Fruit fly (Drosophila melanogaster): ENCODE measurements around the gene Abcd3.

Abcd3 gene

DNA sequence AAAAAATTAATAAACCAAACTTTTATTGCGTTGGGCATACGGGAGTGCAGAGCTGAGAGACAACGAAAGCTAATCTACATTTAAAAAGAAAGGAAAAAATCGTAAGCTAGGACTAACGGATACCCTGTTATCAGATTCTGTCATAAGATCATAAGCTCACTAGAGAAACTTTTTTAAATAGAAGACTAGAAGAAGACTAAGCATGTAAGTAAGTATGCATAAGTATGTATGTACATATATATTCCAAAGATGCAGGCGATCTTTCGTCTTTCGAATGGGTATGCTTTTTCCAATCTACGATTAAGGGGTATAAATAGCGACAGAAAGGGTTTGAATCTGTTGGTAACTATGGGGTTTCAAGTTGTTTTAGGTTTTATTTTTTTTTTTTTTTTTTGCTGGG is 34.3 kb downstream of the Abcd3 start (continued):
- TF ChIP-seq CG17829 (tag; optimal IDR thresholded peaks at IDR 0.05) (no peak), CG10274 (GFP tag; optimal IDR thresholded peaks at IDR 0.05) (no peak), Oaz (GFP tag; IDR thresholded peaks at IDR 0.05) (no peak), Ets65A (GFP tag) (no peak), her (GFP tag; optimal IDR thresholded peaks at IDR 0.05) (no peak), CG7786 (GFP tag; optimal IDR thresholded peaks at IDR 0.05) (peak; percentile 12), CG13287 (GFP tag; IDR thresholded peaks at IDR 0.05; ENCODE audit: partially characterized antibody) (no peak), CG9876 (GFP tag; optimal IDR thresholded peaks at IDR 0.05) (no peak), gsb-n (tag; optimal IDR thresholded peaks at IDR 0.05) (peak; percentile 14), Neu2 (GFP tag; optimal IDR thresholded peaks at IDR 0.05; ENCODE audit: borderline replicate concordance) (no peak), CG33213 (GFP tag; optimal IDR thresholded peaks at IDR 0.05) (no peak), stwl (tag; optimal IDR thresholded peaks at IDR 0.05) (no peak), Med (GFP tag) (peak; percentile 73), pita (GFP tag; optimal IDR thresholded peaks at IDR 0.05) (no peak), MTF-1 (GFP tag; optimal IDR thresholded peaks at IDR 0.05; ENCODE audit: borderline replicate concordance) (no peak), Abd-B (GFP tag; optimal IDR thresholded peaks at IDR 0.05) (no peak), CG10431 (GFP tag; optimal IDR thresholded peaks at IDR 0.05) (no peak), YL-1 (GFP tag; optimal IDR thresholded peaks at IDR 0.05) (no peak), Nf-YC (tag; optimal IDR thresholded peaks at IDR 0.05) (no peak), wek (GFP tag; optimal IDR thresholded peaks at IDR 0.05) (no peak), CG10366 (GFP tag; IDR thresholded peaks at IDR 0.05) (no peak), unpg (GFP tag; optimal IDR thresholded peaks at IDR 0.05) (peak; percentile 35), CG13894 (tag; optimal IDR thresholded peaks at IDR 0.05) (no peak), CG31388 (GFP tag; optimal IDR thresholded peaks at IDR 0.05) (no peak), jigr1 (GFP tag; IDR thresholded peaks at IDR 0.05) (no peak), dpn (GFP tag; optimal IDR thresholded peaks at IDR 0.05) (peak in 1 of 2 experiments; percentile 26), pros (GFP tag; optimal IDR thresholded peaks at IDR 0.05) (no peak), CG3163 (GFP tag; optimal IDR thresholded peaks at IDR 0.05) (no peak), vnd (GFP tag; IDR thresholded peaks at IDR 0.05; ENCODE audit: partially characterized antibody) (no peak), Bteb2 (GFP tag; optimal IDR thresholded peaks at IDR 0.05) (no peak), sisA (GFP tag; IDR thresholded peaks at IDR 0.05) (peak; percentile 19; the same call in 1 of the 2 replicates), CG17328 (GFP tag; IDR thresholded peaks at IDR 0.05) (no peak), ara (GFP tag; IDR thresholded peaks at IDR 0.05) (peak; percentile 36; the same call in 1 of the 2 replicates), CG2120 (GFP tag; optimal IDR thresholded peaks at IDR 0.05) (peak; percentile 14), btn (GFP tag; optimal IDR thresholded peaks at IDR 0.05) (no peak), sens (GFP tag) (peak; percentile 93), grn (GFP tag; optimal IDR thresholded peaks at IDR 0.05) (no peak), CG12071 (GFP tag; optimal IDR thresholded peaks at IDR 0.05) (no peak), schlank (tag; optimal IDR thresholded peaks at IDR 0.05) (no peak), Adf1 (GFP tag; IDR thresholded peaks at IDR 0.05) (no peak), shn (GFP tag; optimal IDR thresholded peaks at IDR 0.05) (no peak), CG6765 (GFP tag; optimal IDR thresholded peaks at IDR 0.05) (no peak), CG11696 (GFP tag; IDR thresholded peaks at IDR 0.05) (no peak), Dad (GFP tag; optimal IDR thresholded peaks at IDR 0.05) (no peak), gcm (GFP tag; optimal IDR thresholded peaks at IDR 0.05) (peak; percentile 5), al (GFP tag; IDR thresholded peaks at IDR 0.05) (no peak), CG1792 (GFP tag; optimal IDR thresholded peaks at IDR 0.05) (no peak), fd102C (GFP tag; optimal IDR thresholded peaks at IDR 0.05) (no peak), CG8944 (GFP tag; optimal IDR thresholded peaks at IDR 0.05) (no peak), CG15011 (GFP tag; optimal IDR thresholded peaks at IDR 0.05) (no peak), esg (GFP tag; conservative IDR thresholded peaks at IDR 0.05) (peak; percentile 25; the same call in 1 of the 2 replicates), CG5953 (GFP tag; IDR thresholded peaks at IDR 0.05) (no peak)
